Worm (Caenorhabditis elegans): Measurements from ENCODE around the gene fbxa-25.
"Not testable (repeated sequence)": the region's sequence is repeated elsewhere in the genome, so short reads cannot be mapped to it uniquely, and the experiment has no call there.

Gene fbxa-25

ce11 chrIII:1357973-1358372, 8.7 kb upstream of the fbxa-25 start, which contains the start of gene Y82E9BR.8:
Y82E9BR.8 (minus strand) TSS chrIII:1358073.
- TF ChIP-seq unc-62 (GFP tag; optimal IDR thresholded peaks at IDR 0.05): not testable (repeated sequence)

- TF ChIP-seq unc-62 (GFP tag; optimal IDR thresholded peaks at IDR 0.05): no peak
Observed at ce11 chrIII:1355320-1355719, 6.1 kb upstream of the fbxa-25 start, which contains the start of gene Y82E9BL.1. Y82E9BL.1 (minus strand) TSS chrIII:1355420.

- TF ChIP-seq unc-62 (GFP tag; optimal IDR thresholded peaks at IDR 0.05): no peak
Observed at ce11 chrIII:1354523-1354922, 5.3 kb upstream of the fbxa-25 start.

DNA sequence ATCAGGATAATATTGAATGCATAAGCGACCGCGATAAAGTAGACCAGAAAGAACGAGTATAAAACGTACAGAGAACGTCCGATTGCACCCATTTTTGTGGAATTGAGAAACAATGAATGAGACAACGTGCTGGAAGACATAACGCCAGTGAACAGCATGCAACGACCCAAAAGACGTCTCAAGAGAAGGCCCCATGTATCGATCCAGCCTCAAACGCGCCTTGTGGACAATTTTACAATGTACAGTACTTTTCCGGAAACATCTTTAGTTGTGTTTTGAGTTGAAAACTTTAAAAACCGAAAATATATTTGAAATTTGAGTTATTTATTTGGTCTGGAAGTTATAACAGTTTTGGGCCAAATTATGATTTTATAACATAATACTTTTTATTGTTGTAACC, 1.5 kb upstream of the fbxa-25 start, which contains the start of gene Y82E9BL.3:
TSS of gene Y82E9BL.3 (minus strand) at position 101 of the 400 bp plus-strand sequence.
- no peak for TF ChIP-seq unc-62 (GFP tag; optimal IDR thresholded peaks at IDR 0.05)

DNA sequence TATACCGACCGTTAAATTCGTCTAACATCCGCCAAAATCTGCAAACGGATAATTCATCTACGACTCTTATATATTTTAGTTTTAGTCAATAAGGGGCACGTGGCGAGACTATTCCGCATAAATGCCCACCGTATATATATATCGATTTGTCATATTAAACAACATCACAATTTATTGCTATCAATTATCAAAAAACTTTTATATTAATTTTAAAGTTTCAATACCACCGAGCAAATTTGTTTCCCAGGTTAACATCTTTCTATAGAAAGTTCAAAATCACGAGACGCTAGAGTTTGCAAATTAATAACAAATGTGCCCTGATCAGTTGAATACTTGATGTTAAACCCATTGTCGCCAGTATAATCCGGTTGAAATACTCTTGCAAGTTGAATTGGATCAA, 1.7 kb downstream of the fbxa-25 start, which contains the start of gene Y82E9BL.5:
TSS of gene Y82E9BL.5 (minus strand) at position 101 of the 400 bp plus-strand sequence.
- no peak for TF ChIP-seq unc-62 (GFP tag; optimal IDR thresholded peaks at IDR 0.05)

DNA sequence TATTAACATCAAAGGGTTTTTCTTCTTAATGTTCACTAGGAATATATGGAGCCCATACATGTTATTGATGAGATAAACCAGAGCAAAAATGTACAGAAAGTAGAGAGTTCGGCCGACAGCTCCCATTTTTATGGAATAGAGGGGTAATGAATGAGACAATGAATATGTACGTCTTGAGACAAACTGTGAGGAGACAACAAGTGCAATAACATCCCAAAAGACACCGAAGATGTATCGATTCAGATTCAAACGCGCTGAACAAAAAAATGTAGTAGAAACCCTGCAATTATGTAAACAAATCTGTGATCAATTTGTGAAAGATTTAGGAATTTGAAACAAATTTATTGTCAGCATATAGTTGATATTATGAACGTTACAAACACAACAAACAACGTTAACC, 2.2 kb downstream of the fbxa-25 start:
- TF ChIP-seq unc-62 (GFP tag; optimal IDR thresholded peaks at IDR 0.05): no peak

DNA sequence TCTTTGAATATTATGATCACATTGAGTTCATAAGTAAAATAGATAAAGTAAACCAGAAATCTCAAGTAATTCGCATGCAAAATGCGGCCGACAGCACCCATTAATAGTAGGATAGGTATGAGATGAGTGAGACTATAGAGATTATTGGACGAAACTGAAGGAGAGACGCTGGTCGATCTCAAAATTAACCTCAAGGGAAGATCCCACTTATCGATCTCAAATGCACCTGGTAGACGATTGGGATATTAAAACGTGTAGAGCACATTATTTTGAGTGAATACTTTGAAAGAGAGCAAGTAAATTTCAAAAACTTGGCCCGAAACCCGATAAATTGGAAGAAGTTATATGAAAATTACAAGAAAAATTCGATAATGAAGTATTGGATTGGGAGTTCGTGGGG, 3.6 kb downstream of the fbxa-25 start, which contains the start of gene Y82E9BL.6:
TSS of gene Y82E9BL.6 (minus strand) at position 101 of the 400 bp plus-strand sequence.
- TF ChIP-seq unc-62 (GFP tag; optimal IDR thresholded peaks at IDR 0.05): no peak

DNA sequence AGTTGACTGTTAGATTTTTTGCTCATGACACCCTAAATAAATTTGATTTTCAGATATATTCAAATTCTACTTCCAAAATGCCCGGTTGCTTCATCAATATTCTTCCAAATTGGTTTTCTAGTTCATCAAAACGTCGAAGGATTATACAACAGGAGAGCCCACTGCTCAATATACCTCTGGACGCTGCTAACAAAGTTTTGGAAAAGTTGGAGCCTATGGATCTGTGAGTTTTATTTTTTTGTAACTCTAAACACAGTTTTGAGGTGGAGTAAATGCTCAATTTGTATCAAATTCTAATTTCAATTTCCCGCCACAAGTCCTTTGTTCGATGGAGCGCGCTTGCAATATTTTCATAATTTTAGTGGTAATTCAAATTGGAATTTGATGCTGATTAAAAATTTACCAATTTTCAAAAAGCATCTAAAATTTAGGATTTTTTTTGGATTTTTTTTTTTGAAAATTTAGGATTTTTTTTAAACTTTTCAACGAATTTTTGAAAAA, 6.3 kb downstream of the fbxa-25 start, which contains the start of gene fbxa-27:
TSS of gene fbxa-27 (plus strand) at position 51 of the 501 bp plus-strand sequence.
- TF ChIP-seq unc-62 (GFP tag; optimal IDR thresholded peaks at IDR 0.05): no peak

- no peak for TF ChIP-seq unc-62 (GFP tag; optimal IDR thresholded peaks at IDR 0.05)
Observed at ce11 chrIII:1342488-1342887, 6.8 kb downstream of the fbxa-25 start, which contains the start of gene fbxa-26. fbxa-26 (minus strand) TSS chrIII:1342522.

- TF ChIP-seq unc-62 (GFP tag; optimal IDR thresholded peaks at IDR 0.05): no peak
Observed at ce11 chrIII:1340240-1340639, 9.0 kb downstream of the fbxa-25 start, which contains the start of gene fbxa-5. fbxa-5 (minus strand) TSS chrIII:1340340.

- TF ChIP-seq unc-62 (GFP tag; optimal IDR thresholded peaks at IDR 0.05): no peak
Observed at ce11 chrIII:1331894-1332293, 17.4 kb downstream of the fbxa-25 start, which contains the start of gene Y82E9BL.19. Y82E9BL.19 (plus strand) TSS chrIII:1332016.

DNA sequence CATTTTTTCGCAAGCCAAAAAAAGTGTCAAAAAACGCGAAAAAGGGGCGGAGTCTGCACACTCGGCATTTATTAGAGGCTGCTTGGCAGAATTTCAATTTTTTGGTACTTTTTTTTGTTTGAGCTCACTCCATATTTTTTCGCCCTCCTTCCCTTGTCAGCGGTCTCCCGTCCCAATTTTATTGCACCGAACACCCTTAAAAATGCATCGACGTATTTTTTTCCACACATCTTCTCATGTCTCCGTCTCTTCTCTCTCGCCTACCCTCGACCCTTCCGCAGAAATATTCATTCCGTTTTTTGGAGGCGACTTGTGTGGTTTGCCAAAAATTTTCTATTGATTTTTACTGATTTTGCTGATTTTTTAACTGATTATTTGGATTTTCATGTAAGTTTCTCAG, 22.8 kb downstream of the fbxa-25 start, which contains the start of gene Y82E9BL.18:
TSS of gene Y82E9BL.18 (plus strand) at position 301 of the 400 bp plus-strand sequence.
- no peak for TF ChIP-seq unc-62 (GFP tag; optimal IDR thresholded peaks at IDR 0.05)

DNA sequence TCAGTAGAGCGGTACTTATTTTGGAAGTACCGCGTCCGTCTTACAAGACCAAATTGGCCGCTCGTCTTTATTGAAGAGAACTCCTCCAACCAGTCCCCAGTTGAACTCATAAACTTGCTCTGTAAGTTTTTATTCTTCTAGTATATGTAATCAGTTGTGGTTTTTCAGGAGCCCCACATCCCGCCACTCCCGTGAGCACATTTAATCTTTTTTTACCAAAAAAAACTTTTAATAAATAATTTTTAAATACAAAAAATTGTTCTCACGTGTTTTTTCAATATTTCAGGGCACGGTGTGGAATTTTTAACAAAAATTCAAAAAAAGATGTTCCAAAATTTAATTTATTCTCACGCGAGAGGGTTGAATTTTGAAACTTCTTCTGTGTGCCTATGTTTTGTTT, 24.7 kb downstream of the fbxa-25 start, which contains the start of gene fbxa-14:
TSS of gene fbxa-14 (minus strand) at position 101 of the 400 bp plus-strand sequence.
- TF ChIP-seq unc-62 (GFP tag; optimal IDR thresholded peaks at IDR 0.05): no peak

ce11 chrIII:1323555-1323954, 25.7 kb downstream of the fbxa-25 start:
- no peak for TF ChIP-seq unc-62 (GFP tag; optimal IDR thresholded peaks at IDR 0.05)

- no peak for TF ChIP-seq unc-62 (GFP tag; optimal IDR thresholded peaks at IDR 0.05)
Observed at ce11 chrIII:1321561-1321960, 27.7 kb downstream of the fbxa-25 start, which contains the start of gene fbxa-15. fbxa-15 (minus strand) TSS chrIII:1321661.

- TF ChIP-seq unc-62 (GFP tag; optimal IDR thresholded peaks at IDR 0.05): no peak
Observed at ce11 chrIII:1315038-1315437, 34.2 kb downstream of the fbxa-25 start, which contains the start of the genes fbxa-80 and fbxa-19. fbxa-80 (minus strand) TSS chrIII:1315210. fbxa-19 (plus strand) TSS chrIII:1315401.

ce11 chrIII:1314283-1314682, 35.0 kb downstream of the fbxa-25 start:
- no peak for TF ChIP-seq unc-62 (GFP tag; optimal IDR thresholded peaks at IDR 0.05)

All from whole organism, dauer.